Worm (Caenorhabditis elegans) whole organism, L2 larva: Measurements from ENCODE around the gene rad-54.L2.

Experiments used
- C34F6.9 ChIP-seq: fragments of 150-350 bp; optimal IDR thresholded peaks from 2 replicates; lab custom pipeline; 2014; ENCODE audit warnings: missing biosample characterization, missing genetic modification characterization
- F13H6.1 ChIP-seq: sonication (generic microtip); optimal IDR thresholded peaks from 2 replicates; lab custom pipeline; 2016; ENCODE audit warnings: missing genetic modification characterization, missing compliant biosample characterization
- R02D3.7 ChIP-seq: fragments of 150-350 bp; optimal IDR thresholded peaks from 2 replicates; lab custom pipeline; 2014; ENCODE audit warnings: missing biosample characterization, missing genetic modification characterization
- Y55F3AM.14 ChIP-seq: fragments of 200-800 bp; sonication (Bioruptor generic); optimal IDR thresholded peaks from 2 replicates; lab custom pipeline; 2018; ENCODE audit warnings: mild to moderate bottlenecking, missing genetic modification characterization, missing compliant biosample characterization
- ZK546.5 ChIP-seq: sonication (generic microtip); optimal IDR thresholded peaks from 2 replicates; lab custom pipeline; 2017; ENCODE audit warnings: missing biosample characterization, missing genetic modification characterization
- alr-1 ChIP-seq: fragments of 150-350 bp; optimal IDR thresholded peaks from 2 replicates; lab custom pipeline; 2014; ENCODE audit warnings: missing biosample characterization, missing genetic modification characterization
- aly-2 ChIP-seq: fragments of 150-350 bp; optimal IDR thresholded peaks from 2 replicates; lab custom pipeline; 2014; ENCODE audit warnings: missing biosample characterization, missing genetic modification characterization
- ama-1 ChIP-seq: fragments of 150-350 bp; optimal IDR thresholded peaks from 2 replicates; lab custom pipeline; 2018; ENCODE audit warnings: inconsistent platforms
- blmp-1 ChIP-seq: sonication (generic microtip); optimal IDR thresholded peaks from 2 replicates; lab custom pipeline; 2017; ENCODE audit warnings: missing genetic modification characterization, mild to moderate bottlenecking, missing compliant biosample characterization, antibody characterized with exemption, moderate library complexity; ENCODE audit not compliant: insufficient read depth
- ceh-16 ChIP-seq: fragments of 150-350 bp; optimal IDR thresholded peaks from 2 replicates; lab custom pipeline; 2014; ENCODE audit warnings: missing biosample characterization, missing genetic modification characterization
- ceh-82 ChIP-seq: fragments of 150-350 bp; optimal IDR thresholded peaks from 2 replicates; lab custom pipeline; 2014; ENCODE audit warnings: missing biosample characterization, missing genetic modification characterization
- crh-2 ChIP-seq: sonication (generic microtip); optimal IDR thresholded peaks from 2 replicates; lab custom pipeline; 2017; ENCODE audit warnings: missing biosample characterization, missing genetic modification characterization
- dmd-4 ChIP-seq: sonication (generic microtip); optimal IDR thresholded peaks from 2 replicates; lab custom pipeline; 2017; ENCODE audit warnings: missing biosample characterization, missing genetic modification characterization
- egl-27 ChIP-seq: sonication (generic microtip); optimal IDR thresholded peaks from 3 replicates; lab custom pipeline; 2017; ENCODE audit warnings: missing biosample characterization, missing genetic modification reagents, missing genetic modification characterization
- elt-1 ChIP-seq: fragments of 150-350 bp; optimal IDR thresholded peaks from 2 replicates; lab custom pipeline; 2014; ENCODE audit warnings: missing biosample characterization, missing genetic modification characterization
- elt-3 ChIP-seq: sonication (generic microtip); optimal IDR thresholded peaks from 2 replicates; lab custom pipeline; 2017; ENCODE audit warnings: missing biosample characterization, missing genetic modification characterization
- fos-1 ChIP-seq: fragments of 150-350 bp; optimal IDR thresholded peaks from 2 replicates; lab custom pipeline; 2014; ENCODE audit warnings: missing biosample characterization, missing genetic modification characterization
- gmeb-1 ChIP-seq: fragments of 150-350 bp; optimal IDR thresholded peaks from 2 replicates; lab custom pipeline; 2014; ENCODE audit warnings: missing biosample characterization, missing genetic modification characterization
- lin-11 ChIP-seq: fragments of 150-350 bp; sonication (generic microtip); optimal IDR thresholded peaks from 2 replicates; lab custom pipeline; 2014; ENCODE audit warnings: missing biosample characterization, missing genetic modification characterization, inconsistent platforms, mixed read lengths
- lin-13 ChIP-seq: fragments of 150-350 bp; optimal IDR thresholded peaks from 2 replicates; lab custom pipeline; 2014; ENCODE audit warnings: missing biosample characterization, missing genetic modification reagents, missing genetic modification characterization
- lin-39 ChIP-seq: fragments of 150-350 bp; optimal IDR thresholded peaks from 2 replicates; lab custom pipeline; 2014; ENCODE audit warnings: missing biosample characterization, missing genetic modification reagents, missing genetic modification characterization
- lsy-2 ChIP-seq, 2 experiments: fragments of 150-350 bp in 1 of 2; sonication (generic microtip) in 1 of 2; optimal IDR thresholded peaks; 2 replicates each; lab custom pipeline; 2014 to 2017; ENCODE audit warnings: missing biosample characterization in 2 of 2, missing genetic modification characterization in 2 of 2
- mab-5 ChIP-seq: fragments of 150-350 bp; optimal IDR thresholded peaks from 2 replicates; lab custom pipeline; 2014; ENCODE audit warnings: missing biosample characterization, missing genetic modification characterization
- mbf-1 ChIP-seq: sonication (generic microtip); optimal IDR thresholded peaks from 2 replicates; lab custom pipeline; 2017; ENCODE audit warnings: missing biosample characterization, missing genetic modification characterization
- mdl-1 ChIP-seq, 2 experiments: fragments of 150-350 bp in 1 of 2; sonication (generic microtip) in 1 of 2; optimal IDR thresholded peaks; 2 replicates each; lab custom pipeline; 2017; ENCODE audit warnings: missing biosample characterization in 2 of 2, missing genetic modification characterization in 2 of 2
- nhr-10 ChIP-seq: sonication (generic microtip); optimal IDR thresholded peaks from 2 replicates; lab custom pipeline; 2017; ENCODE audit warnings: missing biosample characterization, missing genetic modification characterization
- nhr-11 ChIP-seq: fragments of 150-350 bp; optimal IDR thresholded peaks from 2 replicates; lab custom pipeline; 2014; ENCODE audit warnings: missing biosample characterization, missing genetic modification characterization
- nhr-12 ChIP-seq: fragments of 150-350 bp; optimal IDR thresholded peaks from 2 replicates; lab custom pipeline; 2014; ENCODE audit warnings: missing biosample characterization, missing genetic modification characterization
- nhr-129 ChIP-seq: fragments of 150-350 bp; optimal IDR thresholded peaks from 2 replicates; lab custom pipeline; 2014; ENCODE audit warnings: missing biosample characterization, missing genetic modification characterization
- nhr-21 ChIP-seq: fragments of 150-350 bp; optimal IDR thresholded peaks from 2 replicates; lab custom pipeline; 2014; ENCODE audit warnings: missing biosample characterization, missing genetic modification characterization
- nhr-23 ChIP-seq: fragments of 150-350 bp; optimal IDR thresholded peaks from 2 replicates; lab custom pipeline; 2014; ENCODE audit warnings: missing biosample characterization, missing genetic modification reagents, missing genetic modification characterization
- nhr-237 ChIP-seq: fragments of 150-350 bp; optimal IDR thresholded peaks from 2 replicates; lab custom pipeline; 2014; ENCODE audit warnings: missing biosample characterization, missing genetic modification characterization
- nhr-25 ChIP-seq: fragments of 150-350 bp; sonication (generic microtip); optimal IDR thresholded peaks from 3 replicates; lab custom pipeline; 2014; ENCODE audit warnings: missing biosample characterization, missing genetic modification characterization
- nhr-6 ChIP-seq: fragments of 150-350 bp; optimal IDR thresholded peaks from 2 replicates; lab custom pipeline; 2014; ENCODE audit warnings: missing biosample characterization, missing genetic modification characterization
- nhr-77 ChIP-seq: fragments of 150-350 bp; optimal IDR thresholded peaks from 2 replicates; lab custom pipeline; 2014; ENCODE audit warnings: missing biosample characterization, missing genetic modification characterization
- peb-1 ChIP-seq: fragments of 150-350 bp; optimal IDR thresholded peaks from 2 replicates; lab custom pipeline; 2014; ENCODE audit warnings: missing biosample characterization, missing genetic modification characterization
- sem-4 ChIP-seq: fragments of 150-350 bp; optimal IDR thresholded peaks from 2 replicates; lab custom pipeline; 2014; ENCODE audit warnings: missing biosample characterization, missing genetic modification reagents, missing genetic modification characterization
- skn-1 ChIP-seq: sonication (generic microtip); optimal IDR thresholded peaks from 2 replicates; lab custom pipeline; 2017; ENCODE audit warnings: missing biosample characterization, missing genetic modification characterization
- sma-3 ChIP-seq: sonication (generic microtip); optimal IDR thresholded peaks from 2 replicates; lab custom pipeline; 2016; ENCODE audit warnings: missing genetic modification reagents, missing genetic modification characterization, missing compliant biosample characterization
- sma-9 ChIP-seq, 2 experiments: fragments of 150-350 bp in 1 of 2; sonication (generic microtip) in 1 of 2; optimal IDR thresholded peaks; 2 replicates each; lab custom pipeline; 2014 to 2016; ENCODE audit warnings: missing genetic modification characterization in 2 of 2, mild to moderate bottlenecking in 1 of 2, missing biosample characterization in 1 of 2, missing compliant biosample characterization in 1 of 2, missing genetic modification reagents in 1 of 2, moderate library complexity in 1 of 2
- snpc-4 ChIP-seq: fragments of 150-350 bp; optimal IDR thresholded peaks from 2 replicates; lab custom pipeline; 2014; ENCODE audit warnings: missing biosample characterization, missing genetic modification characterization
- unc-39 ChIP-seq: fragments of 150-350 bp; optimal IDR thresholded peaks from 2 replicates; lab custom pipeline; 2014; ENCODE audit warnings: missing biosample characterization, missing genetic modification characterization
- unc-55 ChIP-seq: fragments of 150-350 bp; sonication (generic microtip); optimal IDR thresholded peaks from 3 replicates; lab custom pipeline; 2014; ENCODE audit warnings: missing biosample characterization, missing genetic modification reagents, missing genetic modification characterization
- unc-62 ChIP-seq: fragments of 150-350 bp; optimal IDR thresholded peaks from 2 replicates; lab custom pipeline; 2014; ENCODE audit warnings: missing biosample characterization, missing genetic modification reagents, missing genetic modification characterization
- zag-1 ChIP-seq: fragments of 150-350 bp; optimal IDR thresholded peaks from 2 replicates; lab custom pipeline; 2014; ENCODE audit warnings: missing biosample characterization, missing genetic modification characterization
- ztf-1 ChIP-seq: fragments of 200-800 bp; sonication (Bioruptor generic); conservative IDR thresholded peaks from 2 replicates; pipeline ENCODE4 v1.3.6; 2022; ENCODE audit warnings: missing genetic modification characterization, missing compliant biosample characterization
- ztf-11 ChIP-seq: sonication (generic microtip); optimal IDR thresholded peaks from 2 replicates; lab custom pipeline; 2017; ENCODE audit warnings: missing biosample characterization, missing genetic modification characterization
- ztf-4 ChIP-seq: fragments of 150-350 bp; optimal IDR thresholded peaks from 2 replicates; lab custom pipeline; 2014; ENCODE audit warnings: missing biosample characterization, missing genetic modification characterization

The rad-54.L2 gene

DNA sequence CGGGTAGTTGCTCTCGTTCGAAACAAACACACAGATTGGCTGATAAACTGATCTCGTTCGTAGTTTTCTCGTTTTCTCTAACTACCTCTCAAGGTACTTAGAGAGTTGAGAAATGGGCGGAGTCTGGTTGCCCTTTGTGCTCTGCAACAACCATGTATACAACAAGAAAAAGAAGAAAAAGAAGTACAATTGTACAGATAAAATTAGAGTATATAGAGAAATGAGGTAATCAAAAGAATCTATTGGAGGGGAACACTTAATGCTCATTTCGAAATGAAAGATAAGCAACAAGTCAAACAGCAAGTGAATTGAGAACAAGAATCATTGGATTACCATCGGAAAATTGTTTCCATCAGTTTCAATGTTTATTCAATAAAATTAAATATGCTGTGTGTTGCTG lies 28.5 kb upstream of the rad-54.L2 start, which contains the start of gene C09G9.1:
C09G9.1 (minus strand) TSS at position 143 of the 400 bp plus-strand sequence.
- TF ChIP-seq nhr-25 (tag; lab: Kevin White, UChicago) = no peak
- TF ChIP-seq fos-1 (tag; lab: Kevin White, UChicago) = peak; percentile 27
- no peak for TF ChIP-seq C34F6.9 (tag; lab: Kevin White, UChicago)
- no peak for TF ChIP-seq unc-55 (GFP tag; lab: Kevin White, UChicago)
- peak; percentile 8 for TF ChIP-seq F13H6.1 (tag; lab: Kevin White, UChicago)
- TF ChIP-seq lsy-2 (tag; optimal IDR thresholded peaks at IDR 0.05; lab: Kevin White, UChicago) = no peak

DNA sequence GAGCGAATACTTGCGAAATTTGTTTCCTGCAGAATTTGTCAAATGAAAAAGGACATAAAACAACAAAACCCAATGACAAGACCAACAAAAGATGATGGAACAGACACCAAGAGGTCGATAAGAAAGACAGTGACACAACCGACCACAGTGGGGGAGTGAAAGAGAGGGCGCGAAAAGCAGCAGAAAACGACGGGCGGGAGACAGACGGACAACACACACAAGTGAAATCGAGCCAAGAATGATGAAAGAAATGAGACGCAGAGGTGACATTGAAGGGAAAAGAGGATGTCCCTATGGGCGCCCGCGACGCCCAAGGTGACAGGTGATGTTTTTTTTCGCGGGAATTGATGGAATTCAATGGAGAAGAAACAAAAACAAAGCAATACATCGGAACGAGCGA lies 27.8 kb upstream of the rad-54.L2 start:
- no peak for TF ChIP-seq unc-55 (GFP tag; lab: Kevin White, UChicago)
- TF ChIP-seq blmp-1 = peak; percentile 75
- TF ChIP-seq sem-4 (tag; lab: Kevin White, UChicago) = peak; percentile 87
- TF ChIP-seq ztf-1 = no peak
- TF ChIP-seq ztf-4 (tag; lab: Kevin White, UChicago) = no peak
- TF ChIP-seq peb-1 (tag; lab: Kevin White, UChicago) = no peak
- no peak for TF ChIP-seq alr-1 (tag; lab: Kevin White, UChicago)
- TF ChIP-seq elt-1 = no peak
- no peak for TF ChIP-seq ceh-82 (tag; lab: Kevin White, UChicago)
- peak; percentile 11 for TF ChIP-seq gmeb-1 (tag; lab: Kevin White, UChicago)
- no peak for TF ChIP-seq elt-3 (tag; lab: Kevin White, UChicago)
- no peak for TF ChIP-seq mdl-1 (tag; optimal IDR thresholded peaks at IDR 0.05; lab: Kevin White, UChicago)
- TF ChIP-seq nhr-21 = peak; percentile 52
- no peak for TF ChIP-seq mbf-1 (tag; lab: Kevin White, UChicago)
- TF ChIP-seq R02D3.7 = no peak
- TF ChIP-seq nhr-77 (tag; lab: Kevin White, UChicago) = no peak
- no peak for TF ChIP-seq aly-2 (tag; lab: Kevin White, UChicago)
- peak; percentile 55 for TF ChIP-seq sma-9 (GFP tag; optimal IDR thresholded peaks at IDR 0.05; lab: Kevin White, UChicago)
- TF ChIP-seq sma-9 (tag; optimal IDR thresholded peaks at IDR 0.05; lab: Kevin White, UChicago) = no peak
- TF ChIP-seq unc-62 (GFP tag; lab: Kevin White, UChicago) = no peak
- TF ChIP-seq ZK546.5 (tag; lab: Kevin White, UChicago) = no peak
- TF ChIP-seq lin-13 (GFP tag; lab: Kevin White, UChicago) = no peak
- no peak for TF ChIP-seq lin-39 (tag; lab: Kevin White, UChicago)
- TF ChIP-seq nhr-12 (tag; lab: Kevin White, UChicago) = no peak
- peak; percentile 71 for TF ChIP-seq nhr-25 (tag; lab: Kevin White, UChicago)
- TF ChIP-seq mab-5 (tag; lab: Kevin White, UChicago) = no peak
- no peak for TF ChIP-seq nhr-23
- peak; percentile 23 for TF ChIP-seq egl-27 (tag; lab: Kevin White, UChicago)
- peak; percentile 53 for TF ChIP-seq C34F6.9 (tag; lab: Kevin White, UChicago)
- no peak for TF ChIP-seq lin-11
- no peak for TF ChIP-seq dmd-4
- peak; percentile 53 for TF ChIP-seq crh-2 (tag; lab: Kevin White, UChicago)
- TF ChIP-seq skn-1 (tag; lab: Kevin White, UChicago) = no peak
- no peak for TF ChIP-seq ztf-11 (tag; lab: Kevin White, UChicago)
- TF ChIP-seq Y55F3AM.14 = peak; percentile 63
- TF ChIP-seq nhr-129 (tag; lab: Kevin White, UChicago) = peak; percentile 86
- TF ChIP-seq F13H6.1 (tag; lab: Kevin White, UChicago) = peak; percentile 79
- TF ChIP-seq nhr-11 = no peak
- peak; percentile 29 for TF ChIP-seq snpc-4
- no peak for TF ChIP-seq zag-1 (tag; lab: Kevin White, UChicago)
- TF ChIP-seq nhr-237 (tag; lab: Kevin White, UChicago) = no peak
- peak; percentile 77 for TF ChIP-seq sma-3 (GFP tag; lab: Kevin White, UChicago)
- TF ChIP-seq unc-39 (tag; lab: Kevin White, UChicago) = no peak
- TF ChIP-seq nhr-6 = no peak
- TF ChIP-seq lsy-2 (tag; optimal IDR thresholded peaks at IDR 0.05; lab: Kevin White, UChicago) = peak in 1 of 2 experiments; percentile 53
- peak; percentile 35 for TF ChIP-seq ama-1 (lab: Kevin White, UChicago)
- TF ChIP-seq ceh-16 = no peak
- TF ChIP-seq nhr-10 = no peak
- TF ChIP-seq fos-1 (tag; lab: Kevin White, UChicago) = peak; percentile 93
- TF ChIP-seq, all 48 proteins: peak for 17
